Fruit fly (Drosophila melanogaster) whole organism, embryonic: Measurements from ENCODE around the gene Ir75b.

Experiments used
- Abd-B ChIP-seq: fragments of 200-800 bp; sonication (Bioruptor generic); optimal IDR thresholded peaks from 2 replicates; lab custom pipeline; 2018; ENCODE audit warnings: missing biosample characterization, mild to moderate bottlenecking, missing genetic modification characterization, moderate library complexity
- Atf6 ChIP-seq: fragments of 200-800 bp; sonication (Bioruptor generic); IDR thresholded peaks from 2 replicates; pipeline ENCODE4 v1.3.6; 2022; ENCODE audit warnings: missing biosample characterization, missing genetic modification characterization
- BtbVII ChIP-seq: fragments of 200-800 bp; sonication (Bioruptor generic); optimal IDR thresholded peaks from 3 replicates; lab custom pipeline; 2017; ENCODE audit warnings: missing biosample characterization, mild to moderate bottlenecking, missing genetic modification characterization
- CG10979 ChIP-seq: fragments of 200-800 bp; sonication (Bioruptor generic); optimal IDR thresholded peaks from 2 replicates; lab custom pipeline; 2018; ENCODE audit warnings: missing biosample characterization, mild to moderate bottlenecking, missing genetic modification characterization, moderate library complexity
- CG11247 ChIP-seq: fragments of 200-800 bp; sonication (Bioruptor generic); IDR thresholded peaks from 2 replicates; pipeline ENCODE4 v1.3.6; 2022; ENCODE audit warnings: missing biosample characterization, missing genetic modification characterization
- CG11398 ChIP-seq: fragments of 200-800 bp; sonication (Bioruptor generic); optimal IDR thresholded peaks from 2 replicates; lab custom pipeline; 2016; ENCODE audit warnings: missing biosample characterization, missing genetic modification characterization
- CG12299 ChIP-seq: fragments of 200-800 bp; sonication (Bioruptor generic); optimal IDR thresholded peaks from 2 replicates; lab custom pipeline; 2018; ENCODE audit warnings: missing biosample characterization, mild to moderate bottlenecking, missing genetic modification characterization
- CG14014 ChIP-seq: fragments of 200-800 bp; sonication (Bioruptor generic); IDR thresholded peaks from 2 replicates; pipeline ENCODE4 v1.3.6; 2022; ENCODE audit warnings: missing biosample characterization, missing genetic modification characterization
- CG14965 ChIP-seq: fragments of 200-800 bp; sonication (Bioruptor generic); optimal IDR thresholded peaks from 2 replicates; lab custom pipeline; 2016; ENCODE audit warnings: missing biosample characterization, missing genetic modification characterization, borderline replicate concordance
- CG15011 ChIP-seq: fragments of 200-800 bp; sonication (Bioruptor generic); optimal IDR thresholded peaks from 3 replicates; lab custom pipeline; 2018; ENCODE audit warnings: missing biosample characterization, mild to moderate bottlenecking, missing genetic modification characterization
- CG16813 ChIP-seq: fragments of 200-800 bp; sonication (Bioruptor generic); IDR thresholded peaks from 3 replicates; pipeline ENCODE4 v1.3.6; 2022; ENCODE audit warnings: missing biosample characterization, missing genetic modification characterization; ENCODE audit not compliant: partially characterized antibody
- CG16863 ChIP-seq: fragments of 200-800 bp; sonication (Bioruptor generic); optimal IDR thresholded peaks from 3 replicates; lab custom pipeline; 2016; ENCODE audit warnings: missing biosample characterization, missing genetic modification characterization
- CG17612 ChIP-seq: fragments of 200-800 bp; sonication (Bioruptor generic); IDR thresholded peaks from 2 replicates; pipeline ENCODE4 v1.3.6; 2022; ENCODE audit warnings: missing biosample characterization, missing genetic modification characterization
- CG2120 ChIP-seq: fragments of 200-800 bp; sonication (Bioruptor generic); optimal IDR thresholded peaks from 3 replicates; lab custom pipeline; 2016; ENCODE audit warnings: missing biosample characterization, missing genetic modification characterization
- CG3995 ChIP-seq: fragments of 200-800 bp; sonication (Bioruptor generic); optimal IDR thresholded peaks from 3 replicates; lab custom pipeline; 2016; ENCODE audit warnings: missing biosample characterization, missing genetic modification characterization
- CG4328 ChIP-seq: fragments of 200-800 bp; sonication (Bioruptor generic); optimal IDR thresholded peaks from 3 replicates; lab custom pipeline; 2017; ENCODE audit warnings: missing biosample characterization, missing genetic modification reagents, missing genetic modification characterization
- CG6272 ChIP-seq: fragments of 200-800 bp; sonication (Bioruptor generic); IDR thresholded peaks from 2 replicates; pipeline ENCODE4 v1.3.6; 2022; ENCODE audit warnings: missing biosample characterization, missing genetic modification characterization
- CG6765 ChIP-seq: fragments of 200-800 bp; sonication (Bioruptor generic); optimal IDR thresholded peaks from 3 replicates; lab custom pipeline; 2017; ENCODE audit warnings: missing biosample characterization, mild to moderate bottlenecking, missing genetic modification characterization
- CG6791 ChIP-seq: fragments of 200-800 bp; sonication (Bioruptor generic); IDR thresholded peaks from 3 replicates; pipeline ENCODE4 v1.3.6; 2022; ENCODE audit warnings: missing biosample characterization, missing genetic modification characterization; ENCODE audit not compliant: partially characterized antibody
- CG7928 ChIP-seq: fragments of 200-800 bp; sonication (Bioruptor generic); optimal IDR thresholded peaks from 2 replicates; lab custom pipeline; 2017; ENCODE audit warnings: missing biosample characterization, mild to moderate bottlenecking, missing genetic modification characterization
- CG9727 ChIP-seq: fragments of 200-800 bp; sonication (Bioruptor generic); optimal IDR thresholded peaks from 3 replicates; lab custom pipeline; 2017; ENCODE audit warnings: missing biosample characterization, mild to moderate bottlenecking, missing genetic modification characterization
- CkIIα-i1 ChIP-seq: fragments of 200-800 bp; sonication (Bioruptor generic); IDR thresholded peaks from 2 replicates; pipeline ENCODE4 v1.3.6; 2022; ENCODE audit warnings: missing biosample characterization, missing genetic modification characterization
- CrebB ChIP-seq: fragments of 200-800 bp; sonication (Bioruptor generic); optimal IDR thresholded peaks from 3 replicates; lab custom pipeline; 2018; ENCODE audit warnings: missing biosample characterization, mild to moderate bottlenecking, missing genetic modification characterization
- Dbx ChIP-seq: fragments of 200-800 bp; sonication (Bioruptor generic); IDR thresholded peaks from 3 replicates; pipeline ENCODE4 v1.3.6; 2022; ENCODE audit warnings: missing biosample characterization, missing genetic modification characterization
- E2f2 ChIP-seq: fragments of 200-800 bp; sonication (Bioruptor generic); IDR thresholded peaks from 2 replicates; pipeline ENCODE4 v1.3.6; 2022; ENCODE audit warnings: missing biosample characterization, missing genetic modification characterization
- HLH3B ChIP-seq: fragments of 200-800 bp; sonication (Bioruptor generic); IDR thresholded peaks from 2 replicates; pipeline ENCODE4 v1.3.6; 2022; ENCODE audit warnings: missing biosample characterization, missing genetic modification characterization
- Hand ChIP-seq: fragments of 200-800 bp; sonication (Bioruptor generic); optimal IDR thresholded peaks from 2 replicates; lab custom pipeline; 2017; ENCODE audit warnings: mild to moderate bottlenecking, missing biosample characterization, missing genetic modification reagents, missing genetic modification characterization
- Hmr ChIP-seq: fragments of 200-800 bp; sonication (Bioruptor generic); optimal IDR thresholded peaks from 3 replicates; lab custom pipeline; 2017; ENCODE audit warnings: mild to moderate bottlenecking, missing biosample characterization, missing genetic modification reagents, missing genetic modification characterization
- Jarid2 ChIP-seq: fragments of 200-800 bp; sonication (Bioruptor generic); optimal IDR thresholded peaks from 3 replicates; lab custom pipeline; 2017; ENCODE audit warnings: mild to moderate bottlenecking, missing biosample characterization, missing genetic modification reagents, missing genetic modification characterization
- Max ChIP-seq: fragments of 200-800 bp; sonication (Bioruptor generic); optimal IDR thresholded peaks from 2 replicates; lab custom pipeline; 2016; ENCODE audit warnings: missing biosample characterization, mild to moderate bottlenecking, missing genetic modification characterization
- Myb ChIP-seq: fragments of 200-800 bp; sonication (Bioruptor generic); optimal IDR thresholded peaks from 2 replicates; lab custom pipeline; 2016; ENCODE audit warnings: missing biosample characterization, missing genetic modification characterization
- NFAT ChIP-seq: fragments of 200-800 bp; sonication (Bioruptor generic); IDR thresholded peaks from 2 replicates; pipeline ENCODE4 v1.3.6; 2022; ENCODE audit warnings: missing biosample characterization, missing genetic modification characterization
- Sry-δ ChIP-seq: fragments of 200-800 bp; sonication (Bioruptor generic); optimal IDR thresholded peaks from 2 replicates; lab custom pipeline; 2016; ENCODE audit warnings: missing biosample characterization, missing genetic modification characterization
- bab2 ChIP-seq: fragments of 200-800 bp; sonication (Bioruptor generic); optimal IDR thresholded peaks from 2 replicates; lab custom pipeline; 2016; ENCODE audit warnings: missing biosample characterization, missing genetic modification characterization
- caup ChIP-seq: fragments of 200-800 bp; sonication (Bioruptor generic); optimal IDR thresholded peaks from 3 replicates; lab custom pipeline; 2017; ENCODE audit warnings: missing biosample characterization, mild to moderate bottlenecking, missing genetic modification characterization, moderate library complexity; ENCODE audit not compliant: severe bottlenecking
- fd3F ChIP-seq: fragments of 200-800 bp; sonication (Bioruptor generic); optimal IDR thresholded peaks from 2 replicates; lab custom pipeline; 2018; ENCODE audit warnings: missing biosample characterization, mild to moderate bottlenecking, missing genetic modification characterization, moderate library complexity
- fu2 ChIP-seq: fragments of 200-800 bp; sonication (Bioruptor generic); optimal IDR thresholded peaks from 2 replicates; lab custom pipeline; 2016; ENCODE audit warnings: missing biosample characterization, missing genetic modification characterization
- ind ChIP-seq: fragments of 200-800 bp; sonication (Bioruptor generic); optimal IDR thresholded peaks from 3 replicates; lab custom pipeline; 2016; ENCODE audit warnings: missing biosample characterization, missing genetic modification characterization
- kah ChIP-seq: fragments of 200-800 bp; sonication (Bioruptor generic); optimal IDR thresholded peaks from 2 replicates; lab custom pipeline; 2018; ENCODE audit warnings: missing biosample characterization, mild to moderate bottlenecking, missing genetic modification characterization
- lov ChIP-seq, 2 experiments: fragments of 200-800 bp in 1 of 2; fragments of >200 bp in 1 of 2; sonication (Bioruptor generic) in 1 of 2; IDR thresholded peaks in 1 of 2; optimal IDR thresholded peaks in 1 of 2; 2 replicates in 1 of 2; 3 replicates in 1 of 2; pipeline versions ENCODE4 v1.3.6 to Lab custom; 2017 to 2022; ENCODE audit warnings: missing biosample characterization in 1 of 2, missing genetic modification characterization in 1 of 2
- pfk ChIP-seq: fragments of 200-800 bp; sonication (Bioruptor generic); optimal IDR thresholded peaks from 2 replicates; lab custom pipeline; 2018; ENCODE audit warnings: missing biosample characterization, mild to moderate bottlenecking, missing genetic modification characterization, moderate library complexity
- pho ChIP-seq: fragments of 200-800 bp; sonication (Bioruptor generic); optimal IDR thresholded peaks from 2 replicates; lab custom pipeline; 2016; ENCODE audit warnings: missing biosample characterization, missing genetic modification characterization
- pum ChIP-seq: fragments of 200-800 bp; sonication (Bioruptor generic); optimal IDR thresholded peaks from 2 replicates; lab custom pipeline; 2016; ENCODE audit warnings: missing biosample characterization, missing genetic modification characterization
- seq ChIP-seq: fragments of 200-800 bp; sonication (Bioruptor generic); IDR thresholded peaks from 2 replicates; pipeline ENCODE4 v1.3.6; 2022; ENCODE audit warnings: missing biosample characterization, missing genetic modification characterization
- stwl ChIP-seq: fragments of 200-800 bp; sonication (Bioruptor generic); optimal IDR thresholded peaks from 3 replicates; lab custom pipeline; 2018; ENCODE audit warnings: missing biosample characterization, mild to moderate bottlenecking, missing genetic modification characterization, moderate library complexity
- zfh1 ChIP-seq: fragments of 200-800 bp; sonication (Bioruptor generic); IDR thresholded peaks from 3 replicates; pipeline ENCODE4 v1.3.6; 2022; ENCODE audit warnings: missing biosample characterization, missing genetic modification characterization
- zfh2 ChIP-seq: fragments of 200-800 bp; sonication (Bioruptor generic); optimal IDR thresholded peaks from 2 replicates; lab custom pipeline; 2016; ENCODE audit warnings: missing biosample characterization, missing genetic modification characterization

The Ir75b gene

DNA sequence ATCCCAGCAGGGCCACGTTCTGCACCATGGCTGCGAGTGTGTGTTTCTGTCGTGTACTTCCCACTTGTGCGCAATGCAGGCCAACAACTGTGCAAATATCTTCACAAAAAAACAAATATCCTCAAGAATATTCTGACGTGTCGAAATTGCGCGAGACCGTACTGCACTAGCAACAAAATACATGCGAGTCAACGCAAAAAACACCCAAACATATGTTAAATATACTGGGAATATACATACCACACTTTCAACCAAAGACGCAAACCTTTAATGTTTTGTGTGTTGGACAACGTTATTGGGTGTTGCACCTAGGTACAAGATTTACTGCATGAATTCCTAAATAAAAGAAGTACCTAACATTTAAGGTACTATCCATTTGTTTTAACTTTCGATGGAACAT is 17.9 kb downstream of the Ir75b start, which contains the start of gene NUCB1 (continued):
- TF ChIP-seq CG16813 (GFP tag; lab: Robert Waterston, UW) (0 out of 3 replicates have a peak, but pooled peaks have one; percentile 4), NFAT (GFP tag; lab: Robert Waterston, UW) (no peak), Abd-B (GFP tag; lab: Kevin White, UChicago) (peak; percentile 62), HLH3B (GFP tag; lab: Robert Waterston, UW) (no peak), pho (peak; percentile 63), seq (GFP tag; lab: Robert Waterston, UW) (no peak), CG10979 (peak; percentile 18), fu2 (GFP tag; lab: Kevin White, UChicago) (peak; percentile 48), CG14965 (no peak), CG14014 (GFP tag; lab: Robert Waterston, UW) (0 out of 2 replicates have a peak, but pooled peaks have one; percentile 45), ind (peak; percentile 40), E2f2 (peak; percentile 24; the same call in 1 of the 2 replicates), lov (optimal IDR thresholded peaks at IDR 0.05; lab: Kevin White, UChicago) (no peak), lov (GFP tag; IDR thresholded peaks at IDR 0.05; lab: Robert Waterston, UW) (0 out of 3 replicates have a peak, but pooled peaks have one; percentile 49), pum (GFP tag; lab: Kevin White, UChicago) (peak; percentile 5), pfk (peak; percentile 23), Sry-δ (GFP tag; lab: Kevin White, UChicago) (peak; percentile 41), Hmr (GFP tag; lab: Kevin White, UChicago) (peak; percentile 72), zfh1 (GFP tag; lab: Robert Waterston, UW) (0 out of 3 replicates have a peak, but pooled peaks have one; percentile 13)

- TF ChIP-seq stwl (tag; lab: Kevin White, UChicago) = no peak
- TF ChIP-seq caup (GFP tag; lab: Kevin White, UChicago) = no peak
- no peak for TF ChIP-seq Max (GFP tag; lab: Kevin White, UChicago)
- TF ChIP-seq CG7928 (GFP tag; lab: Kevin White, UChicago) = no peak
Observed at dm6 chr3L:17797494-17797893, 22.5 kb downstream of the Ir75b start, which contains the start of gene CG42816. TSS of gene CG42816 (minus strand) at chr3L:17797594.

- TF ChIP-seq CG6765 = peak; percentile 66
- TF ChIP-seq CG6272 (GFP tag; lab: Robert Waterston, UW) = no peak
- no peak for TF ChIP-seq zfh2 (GFP tag; lab: Kevin White, UChicago)
- TF ChIP-seq CkIIα-i1 = no peak
- TF ChIP-seq fd3F (GFP tag; lab: Kevin White, UChicago) = peak; percentile 87
- peak; percentile 2 for TF ChIP-seq Jarid2 (GFP tag; lab: Kevin White, UChicago)
- TF ChIP-seq Atf6 = peak; percentile 80
- TF ChIP-seq caup (GFP tag; lab: Kevin White, UChicago) = peak; percentile 85
- no peak for TF ChIP-seq CG17612
- peak; percentile 49; the same call in 1 of the 2 replicates for TF ChIP-seq CG11247 (GFP tag; lab: Robert Waterston, UW)
- peak; percentile 49 for TF ChIP-seq Hand (GFP tag; lab: Kevin White, UChicago)
- no peak for TF ChIP-seq CG16863 (GFP tag; lab: Kevin White, UChicago)
- TF ChIP-seq CG2120 (GFP tag; lab: Kevin White, UChicago) = peak; percentile 62
- TF ChIP-seq CG3995 (GFP tag; lab: Kevin White, UChicago) = no peak
- no peak for TF ChIP-seq Myb (GFP tag; lab: Kevin White, UChicago)
- TF ChIP-seq CG6791 (GFP tag; lab: Robert Waterston, UW) = no peak
- TF ChIP-seq Hmr (GFP tag; lab: Kevin White, UChicago) = peak; percentile 87
- TF ChIP-seq CG4328 = peak; percentile 13
- peak; percentile 7 for TF ChIP-seq CG9727
- peak; percentile 46 for TF ChIP-seq CrebB (tag; lab: Kevin White, UChicago)
- no peak for TF ChIP-seq kah (GFP tag; lab: Kevin White, UChicago)
- TF ChIP-seq bab2 (GFP tag; lab: Kevin White, UChicago) = peak; percentile 1
- TF ChIP-seq Dbx (GFP tag; lab: Robert Waterston, UW) = 0 out of 3 replicates have a peak, but pooled peaks have one; percentile 47
- TF ChIP-seq CG15011 (GFP tag; lab: Kevin White, UChicago) = peak; percentile 62
- TF ChIP-seq BtbVII = peak; percentile 79
- TF ChIP-seq pho = peak; percentile 39
- no peak for TF ChIP-seq CG11398 (GFP tag; lab: Kevin White, UChicago)
- TF ChIP-seq CG12299 (tag; lab: Kevin White, UChicago) = peak; percentile 53
Observed at dm6 chr3L:17791495-17791894, 28.5 kb downstream of the Ir75b start.
